Worm (Caenorhabditis elegans): ENCODE measurements around the gene C13F10.1.

ce11 chrV:7199077-7199476, 24.8 kb upstream of the C13F10.1 start:
- TF ChIP-seq ceh-9 (tag; optimal IDR thresholded peaks at IDR 0.05) (no peak), fax-1 (tag; optimal IDR thresholded peaks at IDR 0.05) (no peak), mec-3 (tag; optimal IDR thresholded peaks at IDR 0.05; ENCODE audit: borderline replicate concordance) (no peak), ceh-14 (tag; optimal IDR thresholded peaks at IDR 0.05) (no peak), hlh-30 (tag; optimal IDR thresholded peaks at IDR 0.05; ENCODE audit: insufficient read depth) (no peak), ceh-19 (GFP tag; optimal IDR thresholded peaks at IDR 0.05) (no peak), nhr-11 (tag; optimal IDR thresholded peaks at IDR 0.05) (no peak), ama-1 (optimal IDR thresholded peaks at IDR 0.05) (no peak), nfya-1 (tag; optimal IDR thresholded peaks at IDR 0.05) (no peak), unc-55 (GFP tag; optimal IDR thresholded peaks at IDR 0.05) (no peak)
